Worm (Caenorhabditis elegans): ENCODE results near the gene R08E3.1.

- TF ChIP-seq ceh-48 (tag; optimal IDR thresholded peaks at IDR 0.05) (no peak), dmd-4 (tag; optimal IDR thresholded peaks at IDR 0.05; ENCODE audit: borderline replicate concordance) (no peak), unc-3 (GFP tag; conservative IDR thresholded peaks at IDR 0.05) (no peak), unc-3 (tag; optimal IDR thresholded peaks at IDR 0.05) (no peak), rnt-1 (tag; optimal IDR thresholded peaks at IDR 0.05) (no peak)
Measured at ce11 chrX:4875296-4875695, 52.8 kb downstream of the R08E3.1 start.
